Fruit fly (Drosophila melanogaster) whole organism, embryonic: ENCODE data around the gene CG13893.

ENCODE experiments used
- ATbp ChIP-seq: fragments of 200-800 bp; sonication (Bioruptor generic); optimal IDR thresholded peaks from 2 replicates; lab custom pipeline; 2017; ENCODE audit warnings: missing biosample characterization, mild to moderate bottlenecking, missing genetic modification characterization, missing genetic modification reagents
- Aef1 ChIP-seq: fragments of 200-800 bp; sonication (Bioruptor generic); IDR thresholded peaks from 3 replicates; pipeline ENCODE4 v1.3.6; 2022; ENCODE audit warnings: missing biosample characterization, missing genetic modification characterization
- Antp ChIP-seq: fragments of 200-800 bp; sonication (Bioruptor generic); optimal IDR thresholded peaks from 3 replicates; lab custom pipeline; 2016; ENCODE audit warnings: missing biosample characterization, missing genetic modification characterization
- CG1024 ChIP-seq: fragments of 200-800 bp; sonication (Bioruptor generic); IDR thresholded peaks from 2 replicates; pipeline ENCODE4 v1.3.6; 2022; ENCODE audit warnings: missing biosample characterization, missing genetic modification characterization
- CG10462 ChIP-seq: fragments of 200-800 bp; sonication (Bioruptor generic); optimal IDR thresholded peaks from 2 replicates; lab custom pipeline; 2016; ENCODE audit warnings: missing biosample characterization, missing genetic modification characterization
- CG1233 ChIP-seq: fragments of 200-800 bp; sonication (Bioruptor generic); optimal IDR thresholded peaks from 4 replicates; lab custom pipeline; 2018; ENCODE audit warnings: missing biosample characterization, mild to moderate bottlenecking, missing genetic modification characterization
- CG13123 ChIP-seq: fragments of 200-800 bp; sonication (Bioruptor generic); optimal IDR thresholded peaks from 2 replicates; lab custom pipeline; 2016; ENCODE audit warnings: missing biosample characterization, missing genetic modification characterization
- CG13424 ChIP-seq: fragments of 200-800 bp; sonication (Bioruptor generic); optimal IDR thresholded peaks from 2 replicates; lab custom pipeline; 2019; ENCODE audit warnings: missing biosample characterization, mild to moderate bottlenecking, missing genetic modification characterization, moderate library complexity
- CG1602 ChIP-seq: fragments of 200-800 bp; sonication (Bioruptor generic); optimal IDR thresholded peaks from 3 replicates; lab custom pipeline; 2016; ENCODE audit warnings: missing biosample characterization, missing genetic modification characterization
- CG16813 ChIP-seq: fragments of 200-800 bp; sonication (Bioruptor generic); IDR thresholded peaks from 3 replicates; pipeline ENCODE4 v1.3.6; 2022; ENCODE audit warnings: missing biosample characterization, missing genetic modification characterization; ENCODE audit not compliant: partially characterized antibody
- CG17361 ChIP-seq: fragments of 200-800 bp; sonication (Bioruptor generic); IDR thresholded peaks from 3 replicates; pipeline ENCODE4 v1.3.6; 2022; ENCODE audit warnings: missing biosample characterization, missing genetic modification characterization
- CG2889 ChIP-seq: fragments of 200-800 bp; sonication (Bioruptor generic); IDR thresholded peaks from 3 replicates; pipeline ENCODE4 v1.3.6; 2022; ENCODE audit warnings: missing biosample characterization, missing genetic modification characterization
- CG4282 ChIP-seq: fragments of 200-800 bp; sonication (Bioruptor generic); optimal IDR thresholded peaks from 2 replicates; lab custom pipeline; 2016; ENCODE audit warnings: missing biosample characterization, missing genetic modification characterization
- CG4707 ChIP-seq: fragments of 200-800 bp; sonication (Bioruptor generic); optimal IDR thresholded peaks from 2 replicates; lab custom pipeline; 2018; ENCODE audit warnings: missing biosample characterization, mild to moderate bottlenecking, missing genetic modification characterization, moderate library complexity
- CG6683 ChIP-seq: fragments of 200-800 bp; sonication (Bioruptor generic); optimal IDR thresholded peaks from 2 replicates; lab custom pipeline; 2017; ENCODE audit warnings: missing biosample characterization, mild to moderate bottlenecking, missing genetic modification characterization, missing genetic modification reagents
- CG6813 ChIP-seq: fragments of 200-800 bp; sonication (Bioruptor generic); optimal IDR thresholded peaks from 2 replicates; lab custom pipeline; 2017; ENCODE audit warnings: missing biosample characterization, missing genetic modification characterization, mild to moderate bottlenecking, moderate library complexity, missing genetic modification reagents
- CG8944 ChIP-seq: fragments of 200-800 bp; sonication (Bioruptor generic); optimal IDR thresholded peaks from 3 replicates; lab custom pipeline; 2016; ENCODE audit warnings: missing biosample characterization, missing genetic modification characterization
- CkIIα-i1 ChIP-seq: fragments of 200-800 bp; sonication (Bioruptor generic); IDR thresholded peaks from 2 replicates; pipeline ENCODE4 v1.3.6; 2022; ENCODE audit warnings: missing biosample characterization, missing genetic modification characterization
- Dip2 ChIP-seq: fragments of 200-800 bp; sonication (Bioruptor generic); IDR thresholded peaks from 2 replicates; pipeline ENCODE4 v1.3.6; 2022; ENCODE audit warnings: missing biosample characterization, missing genetic modification characterization
- Elba2 ChIP-seq: fragments of 200-800 bp; sonication (Bioruptor generic); optimal IDR thresholded peaks from 3 replicates; lab custom pipeline; 2016; ENCODE audit warnings: missing biosample characterization, missing genetic modification characterization
- Ets97D ChIP-seq: fragments of 200-800 bp; sonication (Bioruptor generic); optimal IDR thresholded peaks from 3 replicates; lab custom pipeline; 2016; ENCODE audit warnings: missing biosample characterization, missing genetic modification characterization
- Fer2 ChIP-seq: fragments of 200-800 bp; sonication (Bioruptor generic); optimal IDR thresholded peaks from 2 replicates; lab custom pipeline; 2018; ENCODE audit warnings: missing biosample characterization, mild to moderate bottlenecking, missing genetic modification characterization, moderate library complexity
- Gsc ChIP-seq: fragments of 200-800 bp; sonication (Bioruptor generic); IDR thresholded peaks from 2 replicates; pipeline ENCODE4 v1.3.6; 2022; ENCODE audit warnings: missing biosample characterization, missing genetic modification characterization
- HLHmδ ChIP-seq: fragments of 200-800 bp; sonication (Bioruptor generic); optimal IDR thresholded peaks from 2 replicates; lab custom pipeline; 2018; ENCODE audit warnings: missing biosample characterization, mild to moderate bottlenecking, missing genetic modification characterization, moderate library complexity
- Stat92E ChIP-seq, 3 experiments: fragments of >200 bp in 2 of 3; fragments of 200-800 bp in 1 of 3; sonication (Bioruptor generic) in 1 of 3; optimal IDR thresholded peaks; 2 replicates each; lab custom pipeline; 2017 to 2019; ENCODE audit warnings: missing biosample characterization in 3 of 3, missing genetic modification characterization in 3 of 3, mild to moderate bottlenecking in 1 of 3, moderate library complexity in 1 of 3
- abd-A ChIP-seq: fragments of 200-800 bp; sonication (Bioruptor generic); optimal IDR thresholded peaks from 3 replicates; lab custom pipeline; 2019; ENCODE audit warnings: missing biosample characterization, mild to moderate bottlenecking, missing genetic modification characterization, moderate library complexity
- az2 ChIP-seq: fragments of 200-800 bp; sonication (Bioruptor generic); optimal IDR thresholded peaks from 3 replicates; lab custom pipeline; 2016; ENCODE audit warnings: missing biosample characterization, missing genetic modification characterization
- cato ChIP-seq: fragments of 200-800 bp; sonication (Bioruptor generic); optimal IDR thresholded peaks from 2 replicates; lab custom pipeline; 2016; ENCODE audit warnings: missing biosample characterization, missing genetic modification characterization, borderline replicate concordance
- da ChIP-seq: fragments of 200-800 bp; sonication (Bioruptor generic); optimal IDR thresholded peaks from 2 replicates; lab custom pipeline; 2016; ENCODE audit warnings: missing biosample characterization, missing genetic modification characterization
- disco-r ChIP-seq: fragments of 200-800 bp; sonication (Bioruptor generic); optimal IDR thresholded peaks from 2 replicates; lab custom pipeline; 2016; ENCODE audit warnings: missing biosample characterization, missing genetic modification characterization
- dysf ChIP-seq: fragments of 200-800 bp; sonication (Bioruptor generic); IDR thresholded peaks from 3 replicates; pipeline ENCODE4 v1.3.6; 2022; ENCODE audit warnings: missing biosample characterization, missing genetic modification characterization
- ewg ChIP-seq: fragments of 200-800 bp; sonication (Bioruptor generic); optimal IDR thresholded peaks from 3 replicates; lab custom pipeline; 2017; ENCODE audit warnings: mild to moderate bottlenecking, missing biosample characterization, missing genetic modification reagents, missing genetic modification characterization
- fd102C ChIP-seq: fragments of 200-800 bp; sonication (Bioruptor generic); optimal IDR thresholded peaks from 2 replicates; lab custom pipeline; 2018; ENCODE audit warnings: missing biosample characterization, mild to moderate bottlenecking, missing genetic modification characterization, moderate library complexity
- fru ChIP-seq: fragments of >200 bp; optimal IDR thresholded peaks from 2 replicates; lab custom pipeline; 2017
- gsb-n ChIP-seq: fragments of 200-800 bp; sonication (Bioruptor generic); optimal IDR thresholded peaks from 3 replicates; lab custom pipeline; 2018; ENCODE audit warnings: missing biosample characterization, mild to moderate bottlenecking, missing genetic modification characterization
- jing ChIP-seq: fragments of 200-800 bp; sonication (Bioruptor generic); optimal IDR thresholded peaks from 2 replicates; lab custom pipeline; 2018; ENCODE audit warnings: missing biosample characterization, mild to moderate bottlenecking, missing genetic modification characterization
- knrl ChIP-seq: fragments of 200-800 bp; sonication (Bioruptor generic); IDR thresholded peaks from 3 replicates; pipeline ENCODE4 v1.3.6; 2022; ENCODE audit warnings: missing biosample characterization, missing genetic modification characterization; ENCODE audit not compliant: partially characterized antibody
- oc ChIP-seq: fragments of 200-800 bp; sonication (Bioruptor generic); optimal IDR thresholded peaks from 2 replicates; lab custom pipeline; 2018; ENCODE audit warnings: missing biosample characterization, mild to moderate bottlenecking, missing genetic modification characterization, moderate library complexity
- pho ChIP-seq: fragments of 200-800 bp; sonication (Bioruptor generic); optimal IDR thresholded peaks from 2 replicates; lab custom pipeline; 2016; ENCODE audit warnings: missing biosample characterization, missing genetic modification characterization
- phol ChIP-seq: fragments of 200-800 bp; sonication (Bioruptor generic); optimal IDR thresholded peaks from 3 replicates; lab custom pipeline; 2018; ENCODE audit warnings: missing biosample characterization, mild to moderate bottlenecking, missing genetic modification characterization, moderate library complexity
- psq ChIP-seq: fragments of 200-800 bp; sonication (Bioruptor generic); optimal IDR thresholded peaks from 2 replicates; lab custom pipeline; 2017; ENCODE audit warnings: missing biosample characterization, missing genetic modification characterization
- pzg ChIP-seq: fragments of 200-800 bp; sonication (Bioruptor generic); optimal IDR thresholded peaks from 3 replicates; lab custom pipeline; 2018; ENCODE audit warnings: missing biosample characterization, mild to moderate bottlenecking, missing genetic modification characterization, moderate library complexity
- schlank ChIP-seq: fragments of 200-800 bp; sonication (Bioruptor generic); optimal IDR thresholded peaks from 2 replicates; lab custom pipeline; 2018; ENCODE audit warnings: missing biosample characterization, mild to moderate bottlenecking, missing genetic modification characterization
- sens ChIP-seq: fragments of 200-800 bp; sonication (Bioruptor generic); peaks from one replicate; lab custom pipeline; 2016; ENCODE audit warnings: missing biosample characterization, missing genetic modification characterization
- slbo ChIP-seq: fragments of 200-800 bp; sonication (Bioruptor generic); IDR thresholded peaks from 2 replicates; pipeline ENCODE4 v1.3.6; 2022; ENCODE audit warnings: missing biosample characterization, missing genetic modification characterization
- sr ChIP-seq: fragments of 200-800 bp; sonication (Bioruptor generic); IDR thresholded peaks from 3 replicates; pipeline ENCODE4 v1.3.6; 2022; ENCODE audit warnings: missing biosample characterization, missing genetic modification characterization
- tll ChIP-seq, 2 experiments: fragments of 200-800 bp in 1 of 2; fragments of >200 bp in 1 of 2; sonication (Bioruptor generic) in 1 of 2; optimal IDR thresholded peaks; 2 replicates each; lab custom pipeline; 2017 to 2019; ENCODE audit warnings: missing biosample characterization in 2 of 2, missing genetic modification characterization in 2 of 2, mild to moderate bottlenecking in 1 of 2, moderate library complexity in 1 of 2
- wek ChIP-seq: fragments of 200-800 bp; sonication (Bioruptor generic); optimal IDR thresholded peaks from 3 replicates; lab custom pipeline; 2018; ENCODE audit warnings: missing biosample characterization, mild to moderate bottlenecking, missing genetic modification characterization, moderate library complexity

Gene CG13893

dm6 chr3L:589290-590281, 14.2 kb downstream of the CG13893 start (continued):
- TF ChIP-seq CG1024 (GFP tag; lab: Robert Waterston, UW) (peak; percentile 89), CG1602 (GFP tag; lab: Kevin White, UChicago) (peak; percentile 86), CG13424 (tag; lab: Kevin White, UChicago) (peak; percentile 91), pho (GFP tag; lab: Kevin White, UChicago) (peak; percentile 87), sr (GFP tag; lab: Robert Waterston, UW) (peak; percentile 66; the same call in 1 of the 3 replicates), ATbp (GFP tag; lab: Kevin White, UChicago) (peak; percentile 88), disco-r (peak; percentile 90), CG16813 (GFP tag; lab: Robert Waterston, UW) (no peak), Fer2 (tag; lab: Kevin White, UChicago) (peak; percentile 78), wek (GFP tag; lab: Kevin White, UChicago) (peak; percentile 73), pzg (GFP tag; lab: Kevin White, UChicago) (peak; percentile 8), HLHmδ (GFP tag; lab: Kevin White, UChicago) (no peak), schlank (tag; lab: Kevin White, UChicago) (peak; percentile 79), Aef1 (GFP tag; lab: Robert Waterston, UW) (peak; percentile 89), gsb-n (peak; percentile 82), abd-A (peak; percentile 13), Antp (GFP tag; lab: Kevin White, UChicago) (peak; percentile 96), CG4707 (GFP tag; lab: Kevin White, UChicago) (peak; percentile 72), da (GFP tag; lab: Kevin White, UChicago) (peak; percentile 87), knrl (GFP tag; lab: Robert Waterston, UW) (no peak), fd102C (GFP tag; lab: Kevin White, UChicago) (peak; percentile 61), Dip2 (GFP tag; lab: Robert Waterston, UW) (no peak), CG10462 (peak; percentile 57), CG8944 (GFP tag; lab: Kevin White, UChicago) (peak; percentile 92), ewg (GFP tag; lab: Kevin White, UChicago) (peak; percentile 80), CG4282 (GFP tag; lab: Kevin White, UChicago) (peak; percentile 87), CG6683 (peak; percentile 69), sens (GFP tag; lab: Kevin White, UChicago) (peak; percentile 98), CG6813 (peak; percentile 90), CG17361 (GFP tag; lab: Robert Waterston, UW) (peak; percentile 77), phol (tag; lab: Kevin White, UChicago) (peak; percentile 83), Stat92E (GFP tag; optimal IDR thresholded peaks at IDR 0.05; lab: Kevin White, UChicago) (peak in 1 of 3 experiments; percentile 74), CG1233 (peak; percentile 80), az2 (peak; percentile 89), cato (GFP tag; lab: Kevin White, UChicago) (peak; percentile 61), CG2889 (GFP tag; lab: Robert Waterston, UW) (peak; percentile 85), Gsc (GFP tag; lab: Robert Waterston, UW) (peak; percentile 77), tll (GFP tag; optimal IDR thresholded peaks at IDR 0.05; lab: Kevin White, UChicago) (no peak), Elba2 (GFP tag; lab: Kevin White, UChicago) (peak; percentile 41), dysf (GFP tag; lab: Robert Waterston, UW) (peak; percentile 94), jing (GFP tag; lab: Kevin White, UChicago) (peak; percentile 78), Ets97D (GFP tag; lab: Kevin White, UChicago) (peak; percentile 56), oc (tag; lab: Kevin White, UChicago) (peak; percentile 83), CG13123 (peak; percentile 79), fru (no peak), CkIIα-i1 (no peak), psq (GFP tag; lab: Kevin White, UChicago) (peak; percentile 24), slbo (GFP tag; lab: Robert Waterston, UW) (peak; percentile 94)
